Worm (Caenorhabditis elegans) whole organism, late embryonic: ENCODE results near the gene R10E9.3.

ENCODE experiments used
- ama-1 ChIP-seq: fragments of 150-350 bp; optimal IDR thresholded peaks from 2 replicates; lab custom pipeline; 2014
- ceh-22 ChIP-seq: sonication (generic microtip); optimal IDR thresholded peaks from 2 replicates; lab custom pipeline; 2017; ENCODE audit warnings: missing biosample characterization, missing genetic modification characterization
- ceh-9 ChIP-seq: sonication (generic microtip); optimal IDR thresholded peaks from 2 replicates; lab custom pipeline; 2016; ENCODE audit warnings: mild to moderate bottlenecking, missing genetic modification characterization, inconsistent platforms, missing compliant biosample characterization
- fax-1 ChIP-seq: sonication (generic microtip); optimal IDR thresholded peaks from 2 replicates; lab custom pipeline; 2016; ENCODE audit warnings: missing genotype, missing genetic modification characterization, missing compliant biosample characterization
- fkh-10 ChIP-seq: fragments of 150-350 bp; optimal IDR thresholded peaks from 2 replicates; lab custom pipeline; 2014; ENCODE audit warnings: missing biosample characterization, missing genetic modification reagents, missing genetic modification characterization
- hlh-30 ChIP-seq: sonication (generic microtip); optimal IDR thresholded peaks from 2 replicates; lab custom pipeline; 2017; ENCODE audit warnings: antibody characterized with exemption, missing genetic modification characterization, missing compliant biosample characterization; ENCODE audit not compliant: insufficient read depth
- pqm-1 ChIP-seq: sonication (generic microtip); optimal IDR thresholded peaks from 2 replicates; lab custom pipeline; 2016; ENCODE audit warnings: missing genetic modification characterization, missing compliant biosample characterization
- sox-2 ChIP-seq: fragments of 200-800 bp; sonication (Bioruptor generic); IDR thresholded peaks from 2 replicates; pipeline ENCODE4 v1.3.6; 2022; ENCODE audit warnings: missing genetic modification reagents, missing genetic modification characterization, missing compliant biosample characterization
- tbx-2 ChIP-seq: sonication (generic microtip); optimal IDR thresholded peaks from 2 replicates; lab custom pipeline; 2016; ENCODE audit warnings: missing genetic modification characterization, missing compliant biosample characterization
- unc-86 ChIP-seq: sonication (generic microtip); optimal IDR thresholded peaks from 2 replicates; lab custom pipeline; 2016; ENCODE audit warnings: missing genetic modification characterization, missing compliant biosample characterization

DNA sequence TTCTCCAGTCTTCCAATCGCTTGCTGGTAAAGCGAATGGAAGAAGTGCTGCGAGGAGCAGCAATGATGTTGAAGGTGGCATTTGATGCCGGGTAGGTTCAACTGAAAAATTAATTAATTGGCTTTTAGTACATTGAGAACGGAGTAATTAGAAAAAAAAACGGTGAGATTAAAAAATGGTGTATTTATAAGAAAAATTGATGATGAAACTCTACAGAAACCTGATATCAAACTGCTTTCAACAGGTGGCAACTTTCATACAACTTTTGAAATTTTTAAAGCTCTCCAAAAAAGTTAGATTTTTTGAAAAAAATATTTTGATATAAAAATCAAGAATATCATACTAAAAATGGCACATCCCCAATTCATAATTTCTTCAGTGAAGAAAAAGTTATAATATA lies 46.0 kb upstream of the R10E9.3 start, which contains the start of gene pat-3:
- TF ChIP-seq unc-86 (tag; lab: Kevin White, UChicago), result no peak
- TF ChIP-seq pqm-1, result no peak
- TF ChIP-seq ama-1 (lab: Kevin White, UChicago), result no peak
- TF ChIP-seq fax-1, result no peak
- TF ChIP-seq sox-2 (GFP tag; lab: Robert Waterston, UW), result no peak
- no peak for TF ChIP-seq ceh-9
- no peak for TF ChIP-seq ceh-22 (tag; lab: Kevin White, UChicago)
- TF ChIP-seq fkh-10 (GFP tag; lab: Kevin White, UChicago), result no peak
- TF ChIP-seq hlh-30 (tag; lab: Kevin White, UChicago), result no peak
- no peak for TF ChIP-seq tbx-2 (tag; lab: Kevin White, UChicago)
